Fruit fly (Drosophila melanogaster) whole organism, embryonic: Measurements from ENCODE around the gene CG8372.

ENCODE experiments used
- Bdp1 ChIP-seq: fragments of 200-800 bp; sonication (Bioruptor generic); optimal IDR thresholded peaks from 3 replicates; lab custom pipeline; 2016; ENCODE audit warnings: missing biosample characterization, missing genetic modification characterization
- CG10543 ChIP-seq: fragments of 200-800 bp; sonication (Bioruptor generic); optimal IDR thresholded peaks from 3 replicates; lab custom pipeline; 2017; ENCODE audit warnings: missing biosample characterization, mild to moderate bottlenecking, missing genetic modification characterization, moderate library complexity
- CG11247 ChIP-seq: fragments of 200-800 bp; sonication (Bioruptor generic); IDR thresholded peaks from 2 replicates; pipeline ENCODE4 v1.3.6; 2022; ENCODE audit warnings: missing biosample characterization, missing genetic modification characterization
- CG11398 ChIP-seq: fragments of 200-800 bp; sonication (Bioruptor generic); optimal IDR thresholded peaks from 2 replicates; lab custom pipeline; 2016; ENCODE audit warnings: missing biosample characterization, missing genetic modification characterization
- CG11456 ChIP-seq: fragments of 200-800 bp; sonication (Bioruptor generic); IDR thresholded peaks from 3 replicates; pipeline ENCODE4 v1.3.6; 2022; ENCODE audit warnings: missing biosample characterization, missing genetic modification characterization
- CG11695 ChIP-seq: fragments of 200-800 bp; sonication (Bioruptor generic); IDR thresholded peaks from 3 replicates; pipeline ENCODE4 v1.3.6; 2022; ENCODE audit warnings: missing biosample characterization, missing genetic modification characterization
- CG12391 ChIP-seq: fragments of 200-800 bp; sonication (Bioruptor generic); optimal IDR thresholded peaks from 3 replicates; lab custom pipeline; 2018; ENCODE audit warnings: missing biosample characterization, mild to moderate bottlenecking, missing genetic modification characterization, moderate library complexity
- CG12942 ChIP-seq: fragments of 200-800 bp; sonication (Bioruptor generic); optimal IDR thresholded peaks from 3 replicates; lab custom pipeline; 2016; ENCODE audit warnings: missing biosample characterization, missing genetic modification characterization
- CG13296 ChIP-seq: fragments of 200-800 bp; sonication (Bioruptor generic); optimal IDR thresholded peaks from 3 replicates; lab custom pipeline; 2018; ENCODE audit warnings: missing biosample characterization, mild to moderate bottlenecking, missing genetic modification characterization
- CG13624 ChIP-seq: fragments of 200-800 bp; sonication (Bioruptor generic); optimal IDR thresholded peaks from 2 replicates; lab custom pipeline; 2016; ENCODE audit warnings: missing biosample characterization, missing genetic modification characterization
- CG14710 ChIP-seq: fragments of 200-800 bp; sonication (Bioruptor generic); optimal IDR thresholded peaks from 3 replicates; lab custom pipeline; 2019; ENCODE audit warnings: missing biosample characterization, mild to moderate bottlenecking, missing genetic modification characterization, moderate library complexity
- CG15514 ChIP-seq: fragments of 200-800 bp; sonication (Bioruptor generic); optimal IDR thresholded peaks from 3 replicates; lab custom pipeline; 2017; ENCODE audit warnings: missing biosample characterization, missing genetic modification characterization, mild to moderate bottlenecking, moderate library complexity, missing genetic modification reagents
- CG15696 ChIP-seq: fragments of 200-800 bp; sonication (Bioruptor generic); optimal IDR thresholded peaks from 2 replicates; lab custom pipeline; 2019; ENCODE audit warnings: missing biosample characterization, mild to moderate bottlenecking, missing genetic modification characterization, moderate library complexity
- CG1602 ChIP-seq: fragments of 200-800 bp; sonication (Bioruptor generic); optimal IDR thresholded peaks from 3 replicates; lab custom pipeline; 2016; ENCODE audit warnings: missing biosample characterization, missing genetic modification characterization
- CG17385 ChIP-seq: fragments of 200-800 bp; sonication (Bioruptor generic); optimal IDR thresholded peaks from 3 replicates; lab custom pipeline; 2018; ENCODE audit warnings: missing biosample characterization, mild to moderate bottlenecking, missing genetic modification characterization
- CG1792 ChIP-seq: fragments of 200-800 bp; sonication (Bioruptor generic); optimal IDR thresholded peaks from 2 replicates; lab custom pipeline; 2016; ENCODE audit warnings: missing biosample characterization, missing genetic modification characterization
- CG2889 ChIP-seq: fragments of 200-800 bp; sonication (Bioruptor generic); IDR thresholded peaks from 3 replicates; pipeline ENCODE4 v1.3.6; 2022; ENCODE audit warnings: missing biosample characterization, missing genetic modification characterization
- CG30431 ChIP-seq: fragments of 200-800 bp; sonication (Bioruptor generic); optimal IDR thresholded peaks from 2 replicates; lab custom pipeline; 2017; ENCODE audit warnings: missing biosample characterization, missing genetic modification characterization
- CG31388 ChIP-seq: fragments of 200-800 bp; sonication (Bioruptor generic); optimal IDR thresholded peaks from 2 replicates; lab custom pipeline; 2016; ENCODE audit warnings: missing biosample characterization, missing genetic modification characterization
- CG4707 ChIP-seq: fragments of 200-800 bp; sonication (Bioruptor generic); optimal IDR thresholded peaks from 2 replicates; lab custom pipeline; 2018; ENCODE audit warnings: missing biosample characterization, mild to moderate bottlenecking, missing genetic modification characterization, moderate library complexity
- CG8281 ChIP-seq: fragments of 200-800 bp; sonication (Bioruptor generic); optimal IDR thresholded peaks from 2 replicates; lab custom pipeline; 2018; ENCODE audit warnings: missing biosample characterization, mild to moderate bottlenecking, missing genetic modification characterization, moderate library complexity
- CG8765 ChIP-seq: fragments of 200-800 bp; sonication (Bioruptor generic); IDR thresholded peaks from 2 replicates; pipeline ENCODE4 v1.3.6; 2022; ENCODE audit warnings: missing biosample characterization, missing genetic modification characterization
- CG9876 ChIP-seq: fragments of 200-800 bp; sonication (Bioruptor generic); optimal IDR thresholded peaks from 2 replicates; lab custom pipeline; 2016; ENCODE audit warnings: missing biosample characterization, missing genetic modification characterization
- Ets97D ChIP-seq: fragments of 200-800 bp; sonication (Bioruptor generic); optimal IDR thresholded peaks from 3 replicates; lab custom pipeline; 2016; ENCODE audit warnings: missing biosample characterization, missing genetic modification characterization
- Gug ChIP-seq: fragments of 200-800 bp; sonication (Bioruptor generic); IDR thresholded peaks from 4 replicates; pipeline ENCODE4 v1.3.6; 2022; ENCODE audit warnings: missing biosample characterization, missing genetic modification characterization
- MESR4 ChIP-seq: fragments of 200-800 bp; sonication (Bioruptor generic); optimal IDR thresholded peaks from 2 replicates; lab custom pipeline; 2018; ENCODE audit warnings: missing biosample characterization, mild to moderate bottlenecking, missing genetic modification characterization, moderate library complexity
- Meics ChIP-seq: fragments of 200-800 bp; sonication (Bioruptor generic); optimal IDR thresholded peaks from 2 replicates; lab custom pipeline; 2017; ENCODE audit warnings: missing biosample characterization, mild to moderate bottlenecking, missing genetic modification characterization
- NC2α ChIP-seq: fragments of 200-800 bp; sonication (Bioruptor generic); optimal IDR thresholded peaks from 2 replicates; lab custom pipeline; 2016; ENCODE audit warnings: missing biosample characterization, missing genetic modification characterization
- Six4 ChIP-seq: fragments of 200-800 bp; sonication (Bioruptor generic); optimal IDR thresholded peaks from 2 replicates; lab custom pipeline; 2016; ENCODE audit warnings: missing biosample characterization, missing genetic modification characterization
- Spps ChIP-seq: fragments of 200-800 bp; sonication (Bioruptor generic); optimal IDR thresholded peaks from 2 replicates; lab custom pipeline; 2018; ENCODE audit warnings: missing biosample characterization, mild to moderate bottlenecking, missing genetic modification characterization
- Sry-β ChIP-seq: fragments of 200-800 bp; sonication (Bioruptor generic); optimal IDR thresholded peaks from 2 replicates; lab custom pipeline; 2018; ENCODE audit warnings: missing biosample characterization, mild to moderate bottlenecking, missing genetic modification characterization, moderate library complexity
- Stat92E ChIP-seq, 3 experiments: fragments of >200 bp in 2 of 3; fragments of 200-800 bp in 1 of 3; sonication (Bioruptor generic) in 1 of 3; optimal IDR thresholded peaks; 2 replicates each; lab custom pipeline; 2017 to 2019; ENCODE audit warnings: missing biosample characterization in 3 of 3, missing genetic modification characterization in 3 of 3, mild to moderate bottlenecking in 1 of 3, moderate library complexity in 1 of 3
- Trl ChIP-seq, 3 experiments: fragments of >200 bp in 2 of 3; fragments of 200-800 bp in 1 of 3; sonication (Bioruptor generic) in 1 of 3; optimal IDR thresholded peaks; 2 replicates in 1 of 3; 3 replicates in 2 of 3; lab custom pipeline; 2016 to 2017; ENCODE audit warnings: missing biosample characterization in 1 of 3, missing genetic modification characterization in 1 of 3
- Vsx1 ChIP-seq: fragments of 200-800 bp; sonication (Bioruptor generic); optimal IDR thresholded peaks from 2 replicates; lab custom pipeline; 2017; ENCODE audit warnings: missing biosample characterization, mild to moderate bottlenecking, missing genetic modification characterization, missing genetic modification reagents
- YL-1 ChIP-seq: fragments of 200-800 bp; sonication (Bioruptor generic); optimal IDR thresholded peaks from 3 replicates; lab custom pipeline; 2017; ENCODE audit warnings: missing biosample characterization, mild to moderate bottlenecking, missing genetic modification characterization
- ato ChIP-seq: fragments of 200-800 bp; sonication (Bioruptor generic); IDR thresholded peaks from 2 replicates; pipeline ENCODE4 v1.3.6; 2022; ENCODE audit warnings: missing biosample characterization, missing genetic modification characterization; ENCODE audit not compliant: partially characterized antibody
- disco-r ChIP-seq: fragments of 200-800 bp; sonication (Bioruptor generic); optimal IDR thresholded peaks from 2 replicates; lab custom pipeline; 2016; ENCODE audit warnings: missing biosample characterization, missing genetic modification characterization
- exex ChIP-seq: fragments of 200-800 bp; sonication (Bioruptor generic); optimal IDR thresholded peaks from 4 replicates; lab custom pipeline; 2018; ENCODE audit warnings: missing biosample characterization, mild to moderate bottlenecking, missing genetic modification characterization, moderate library complexity
- ftz-f1 ChIP-seq: fragments of 200-800 bp; sonication (Bioruptor generic); optimal IDR thresholded peaks from 2 replicates; lab custom pipeline; 2016; ENCODE audit warnings: missing biosample characterization, missing genetic modification characterization
- grau ChIP-seq: fragments of 200-800 bp; optimal IDR thresholded peaks from 3 replicates; lab custom pipeline; 2019; ENCODE audit warnings: missing biosample characterization, mild to moderate bottlenecking, missing genetic modification characterization, moderate library complexity
- kah ChIP-seq: fragments of 200-800 bp; sonication (Bioruptor generic); optimal IDR thresholded peaks from 2 replicates; lab custom pipeline; 2018; ENCODE audit warnings: missing biosample characterization, mild to moderate bottlenecking, missing genetic modification characterization
- lov ChIP-seq, 2 experiments: fragments of 200-800 bp in 1 of 2; fragments of >200 bp in 1 of 2; sonication (Bioruptor generic) in 1 of 2; IDR thresholded peaks in 1 of 2; optimal IDR thresholded peaks in 1 of 2; 2 replicates in 1 of 2; 3 replicates in 1 of 2; pipeline versions ENCODE4 v1.3.6 to Lab custom; 2017 to 2022; ENCODE audit warnings: missing biosample characterization in 1 of 2, missing genetic modification characterization in 1 of 2
- nerfin-2 ChIP-seq: fragments of 200-800 bp; sonication (Bioruptor generic); IDR thresholded peaks from 2 replicates; pipeline ENCODE4 v1.3.6; 2022; ENCODE audit warnings: missing biosample characterization, missing genetic modification characterization; ENCODE audit not compliant: partially characterized antibody
- pan ChIP-seq, 4 experiments: fragments of >200 bp in 3 of 4; fragments of 200-800 bp in 1 of 4; sonication (Bioruptor generic) in 1 of 4; optimal IDR thresholded peaks in 3 of 4; IDR thresholded peaks in 1 of 4; 2 replicates each; pipeline versions ENCODE4 v1.3.6 to Lab custom; 2017 to 2022; ENCODE audit warnings: missing biosample characterization in 2 of 4, missing genetic modification characterization in 2 of 4, mixed read lengths in 1 of 4
- pita ChIP-seq: fragments of 200-800 bp; sonication (Bioruptor generic); optimal IDR thresholded peaks from 2 replicates; lab custom pipeline; 2017; ENCODE audit warnings: missing biosample characterization, mild to moderate bottlenecking, missing genetic modification characterization
- salm ChIP-seq: fragments of 200-800 bp; sonication (Bioruptor generic); optimal IDR thresholded peaks from 2 replicates; lab custom pipeline; 2018; ENCODE audit warnings: missing biosample characterization, mild to moderate bottlenecking, missing genetic modification characterization
- sqz ChIP-seq: fragments of 200-800 bp; sonication (Bioruptor generic); optimal IDR thresholded peaks from 3 replicates; lab custom pipeline; 2018; ENCODE audit warnings: missing biosample characterization, mild to moderate bottlenecking, missing genetic modification characterization
- unpg ChIP-seq: fragments of 200-800 bp; sonication (Bioruptor generic); optimal IDR thresholded peaks from 3 replicates; lab custom pipeline; 2018; ENCODE audit warnings: missing biosample characterization, mild to moderate bottlenecking, missing genetic modification characterization, moderate library complexity

Gene CG8372

dm6 chr2L:8164219-8164618, 48.5 kb downstream of the CG8372 start (continued):
- TF ChIP-seq ftz-f1 (GFP tag; lab: Kevin White, UChicago) (no peak), grau (tag; lab: Kevin White, UChicago) (peak; percentile 48), unpg (peak; percentile 81), CG14710 (peak; percentile 88), Trl (optimal IDR thresholded peaks at IDR 0.05; lab: Kevin White, UChicago) (no peak), Trl (GFP tag; optimal IDR thresholded peaks at IDR 0.05; lab: Kevin White, UChicago) (peak; percentile 80), Gug (GFP tag; lab: Robert Waterston, UW) (no peak; the same call in 3 of the 4 replicates), lov (optimal IDR thresholded peaks at IDR 0.05; lab: Kevin White, UChicago) (no peak), lov (GFP tag; IDR thresholded peaks at IDR 0.05; lab: Robert Waterston, UW) (peak; percentile 90), Stat92E (GFP tag; optimal IDR thresholded peaks at IDR 0.05; lab: Kevin White, UChicago) (peak in 1 of 3 experiments; percentile 33), Six4 (peak; percentile 76), CG11695 (GFP tag; lab: Robert Waterston, UW) (peak; percentile 61), CG9876 (GFP tag; lab: Kevin White, UChicago) (peak; percentile 34), CG8765 (GFP tag; lab: Robert Waterston, UW) (no peak), CG8281 (tag; lab: Kevin White, UChicago) (peak; percentile 55), CG11398 (peak; percentile 85), CG11456 (no peak), CG2889 (GFP tag; lab: Robert Waterston, UW) (no peak), NC2α (GFP tag; lab: Kevin White, UChicago) (peak; percentile 77), MESR4 (GFP tag; lab: Kevin White, UChicago) (peak; percentile 1), CG10543 (GFP tag; lab: Kevin White, UChicago) (peak; percentile 61), CG12391 (tag; lab: Kevin White, UChicago) (peak; percentile 54), CG12942 (GFP tag; lab: Kevin White, UChicago) (peak; percentile 75), CG17385 (GFP tag; lab: Kevin White, UChicago) (peak; percentile 72), nerfin-2 (no peak), Spps (peak; percentile 80), kah (GFP tag; lab: Kevin White, UChicago) (peak; percentile 75), CG1792 (GFP tag; lab: Kevin White, UChicago) (peak; percentile 80), CG4707 (GFP tag; lab: Kevin White, UChicago) (peak; percentile 86), Ets97D (peak; percentile 12), salm (tag; lab: Kevin White, UChicago) (peak; percentile 85), CG31388 (GFP tag; lab: Kevin White, UChicago) (peak; percentile 7), sqz (peak; percentile 84), disco-r (GFP tag; lab: Kevin White, UChicago) (peak; percentile 56), pita (GFP tag; lab: Kevin White, UChicago) (no peak), Meics (peak; percentile 46), Bdp1 (peak; percentile 75), Vsx1 (GFP tag; lab: Kevin White, UChicago) (peak; percentile 85), CG1602 (GFP tag; lab: Kevin White, UChicago) (peak; percentile 76), ato (GFP tag; lab: Robert Waterston, UW) (no peak), CG30431 (GFP tag; lab: Kevin White, UChicago) (peak; percentile 70), CG15696 (peak; percentile 92), CG13624 (GFP tag; lab: Kevin White, UChicago) (peak; percentile 1), YL-1 (GFP tag; lab: Kevin White, UChicago) (peak; percentile 80), Sry-β (GFP tag; lab: Kevin White, UChicago) (peak; percentile 76), CG15514 (GFP tag; lab: Kevin White, UChicago) (peak; percentile 54), exex (tag; lab: Kevin White, UChicago) (no peak), CG11247 (GFP tag; lab: Robert Waterston, UW) (peak; percentile 59), CG13296 (GFP tag; lab: Kevin White, UChicago) (peak; percentile 67), pan (optimal IDR thresholded peaks at IDR 0.05; lab: Kevin White, UChicago) (no peak), pan (GFP tag; optimal IDR thresholded peaks at IDR 0.05 in 1 of 2, IDR thresholded peaks at IDR 0.05 in 1 of 2) (peak in 1 of 2 experiments; percentile 69)
